Worm (Caenorhabditis elegans) whole organism, L3 larva: ENCODE results near the gene C49G7.10.

Source experiments
- ama-1 ChIP-seq: fragments of 150-350 bp; optimal IDR thresholded peaks from 2 replicates; lab custom pipeline; 2018
- ceh-28 ChIP-seq: fragments of 150-350 bp; optimal IDR thresholded peaks from 2 replicates; lab custom pipeline; 2014; ENCODE audit warnings: missing biosample characterization, missing genetic modification reagents, missing genetic modification characterization
- ceh-9 ChIP-seq: sonication (generic microtip); optimal IDR thresholded peaks from 2 replicates; lab custom pipeline; 2018; ENCODE audit warnings: missing biosample characterization, missing genetic modification characterization
- eor-1 ChIP-seq, 2 experiments: fragments of 150-350 bp; optimal IDR thresholded peaks; 2 replicates each; lab custom pipeline; 2014 to 2018; ENCODE audit warnings: missing biosample characterization in 2 of 2, missing genetic modification characterization in 2 of 2
- fkh-10 ChIP-seq: sonication (generic microtip); optimal IDR thresholded peaks from 2 replicates; lab custom pipeline; 2017; ENCODE audit warnings: missing biosample characterization, missing genetic modification reagents, missing genetic modification characterization
- fos-1 ChIP-seq: fragments of 150-350 bp; optimal IDR thresholded peaks from 2 replicates; lab custom pipeline; 2014; ENCODE audit warnings: missing biosample characterization, missing genetic modification characterization
- jun-1 ChIP-seq: fragments of 150-350 bp; optimal IDR thresholded peaks from 2 replicates; lab custom pipeline; 2014; ENCODE audit warnings: missing biosample characterization, missing genetic modification reagents, missing genetic modification characterization
- lin-39 ChIP-seq: fragments of 150-350 bp; optimal IDR thresholded peaks from 2 replicates; lab custom pipeline; 2018; ENCODE audit warnings: missing biosample characterization, missing genetic modification reagents, missing genetic modification characterization
- lsy-12 ChIP-seq: sonication (generic microtip); optimal IDR thresholded peaks from 2 replicates; lab custom pipeline; 2016; ENCODE audit warnings: mild to moderate bottlenecking, missing genetic modification characterization, missing compliant biosample characterization
- mdl-1 ChIP-seq: fragments of 150-350 bp; optimal IDR thresholded peaks from 2 replicates; lab custom pipeline; 2014; ENCODE audit warnings: missing biosample characterization, missing genetic modification characterization
- nhr-237 ChIP-seq: fragments of 150-350 bp; optimal IDR thresholded peaks from 2 replicates; lab custom pipeline; 2014; ENCODE audit warnings: missing biosample characterization, missing genetic modification characterization
- nhr-43 ChIP-seq: sonication (generic microtip); optimal IDR thresholded peaks from 2 replicates; lab custom pipeline; 2016; ENCODE audit warnings: mild to moderate bottlenecking, missing genetic modification characterization, missing compliant biosample characterization; ENCODE audit not compliant: poor library complexity, severe bottlenecking
- nhr-76 ChIP-seq: fragments of 150-350 bp; sonication (generic microtip); optimal IDR thresholded peaks from 5 replicates; lab custom pipeline; 2014; ENCODE audit warnings: missing biosample characterization, missing genetic modification characterization
- pha-4 ChIP-seq: fragments of 150-350 bp; optimal IDR thresholded peaks from 2 replicates; lab custom pipeline; 2014; ENCODE audit warnings: missing biosample characterization, missing genetic modification reagents, missing genetic modification characterization
- tbx-2 ChIP-seq: sonication (generic microtip); optimal IDR thresholded peaks from 2 replicates; lab custom pipeline; 2016; ENCODE audit warnings: mild to moderate bottlenecking, missing genetic modification characterization, missing compliant biosample characterization
- unc-62 ChIP-seq: fragments of 150-350 bp; sonication (generic microtip); optimal IDR thresholded peaks from 4 replicates; lab custom pipeline; 2014; ENCODE audit warnings: missing biosample characterization, missing genetic modification reagents, missing genetic modification characterization
- ztf-11 ChIP-seq: fragments of 150-350 bp; optimal IDR thresholded peaks from 2 replicates; lab custom pipeline; 2014; ENCODE audit warnings: missing biosample characterization, missing genetic modification characterization
- ztf-4 ChIP-seq: fragments of 150-350 bp; optimal IDR thresholded peaks from 2 replicates; lab custom pipeline; 2014; ENCODE audit warnings: missing biosample characterization, missing genetic modification characterization

Gene C49G7.10

DNA sequence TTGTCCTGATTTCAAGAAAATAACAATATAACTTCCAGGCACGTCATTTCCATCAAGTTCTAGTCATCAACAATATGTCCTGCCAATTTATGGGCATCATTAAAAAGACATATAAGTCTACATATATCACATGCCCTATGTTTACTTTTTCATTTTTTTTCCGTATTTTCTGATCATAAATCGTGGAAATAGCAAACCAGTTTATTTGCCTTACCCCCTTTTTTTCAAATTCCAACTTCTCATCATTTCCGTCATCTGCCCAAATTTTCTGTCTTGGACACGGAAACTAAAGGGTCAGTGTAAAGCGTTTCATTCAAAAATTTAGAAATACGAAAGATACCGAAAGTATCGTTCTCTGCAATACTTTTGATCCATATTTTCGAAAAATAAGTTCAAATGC is 49.5 kb downstream of the C49G7.10 start:
- TF ChIP-seq lsy-12 (no peak), nhr-237 (tag; lab: Kevin White, UChicago) (no peak), fos-1 (tag; lab: Kevin White, UChicago) (no peak), ztf-4 (tag; lab: Kevin White, UChicago) (no peak), fkh-10 (no peak), mdl-1 (tag; lab: Kevin White, UChicago) (no peak), pha-4 (tag; lab: Kevin White, UChicago) (no peak), eor-1 (tag; optimal IDR thresholded peaks at IDR 0.05; lab: Kevin White, UChicago) (no peak), tbx-2 (tag; lab: Kevin White, UChicago) (no peak), lin-39 (tag; lab: Kevin White, UChicago) (no peak), jun-1 (no peak), nhr-43 (tag; lab: Kevin White, UChicago) (no peak), ceh-28 (tag; lab: Kevin White, UChicago) (no peak), nhr-76 (tag; lab: Kevin White, UChicago) (no peak), ceh-9 (tag; lab: Kevin White, UChicago) (no peak), ama-1 (no peak), unc-62 (no peak), ztf-11 (tag; lab: Kevin White, UChicago) (no peak)
- TF ChIP-seq, all 47 proteins: peak for 0
